Fruit fly (Drosophila melanogaster): Measurements from ENCODE around the gene Ibf2.

Gene Ibf2

dm6 chr3R:9266765-9267164 lies 8.5 kb upstream of the Ibf2 start, which contains the start of the genes TrpRS and Vps16A (continued):
- TF ChIP-seq zen2 (GFP tag; IDR thresholded peaks at IDR 0.05; ENCODE audit: partially characterized antibody) (peak; percentile 99), NfI (GFP tag; optimal IDR thresholded peaks at IDR 0.05) (peak; percentile 36), CG18262 (tag; optimal IDR thresholded peaks at IDR 0.05) (no peak), CG13624 (GFP tag; optimal IDR thresholded peaks at IDR 0.05) (peak; percentile 0), CG33557 (GFP tag; optimal IDR thresholded peaks at IDR 0.05) (peak; percentile 22), ssp (GFP tag; IDR thresholded peaks at IDR 0.05) (peak; percentile 97), Chrac-16 (GFP tag; optimal IDR thresholded peaks at IDR 0.05) (no peak), CG16779 (GFP tag; IDR thresholded peaks at IDR 0.05) (no peak), CG11504 (tag; optimal IDR thresholded peaks at IDR 0.05) (no peak), Opbp (GFP tag; IDR thresholded peaks at IDR 0.05; ENCODE audit: partially characterized antibody) (peak; percentile 98), CG34376 (GFP tag; optimal IDR thresholded peaks at IDR 0.05) (peak; percentile 26), Sox100B (GFP tag; optimal IDR thresholded peaks at IDR 0.05) (no peak), MESR4 (GFP tag; optimal IDR thresholded peaks at IDR 0.05) (peak; percentile 94), CG3847 (GFP tag; IDR thresholded peaks at IDR 0.05) (peak; percentile 57), vfl (GFP tag; optimal IDR thresholded peaks at IDR 0.05) (no peak), ac (GFP tag; optimal IDR thresholded peaks at IDR 0.05) (no peak), schlank (tag; optimal IDR thresholded peaks at IDR 0.05) (no peak), CG18011 (GFP tag; optimal IDR thresholded peaks at IDR 0.05) (no peak), seq (GFP tag; IDR thresholded peaks at IDR 0.05) (no peak), mam (GFP tag; optimal IDR thresholded peaks at IDR 0.05) (no peak), onecut (GFP tag; IDR thresholded peaks at IDR 0.05) (peak; percentile 46; the same call in 1 of the 2 replicates), hb (GFP tag; IDR thresholded peaks at IDR 0.05; ENCODE audit: partially characterized antibody) (peak; percentile 97), ci (GFP tag; IDR thresholded peaks at IDR 0.05) (peak; percentile 39; the same call in 1 of the 3 replicates), Hey (tag; optimal IDR thresholded peaks at IDR 0.05) (no peak), Drgx (GFP tag; IDR thresholded peaks at IDR 0.05) (no peak), Oli (tag; optimal IDR thresholded peaks at IDR 0.05) (no peak), Hmx (GFP tag; optimal IDR thresholded peaks at IDR 0.05) (no peak), hkb (optimal IDR thresholded peaks at IDR 0.05) (peak; percentile 20), hkb (GFP tag; IDR thresholded peaks at IDR 0.05) (no peak), Myb (GFP tag; optimal IDR thresholded peaks at IDR 0.05) (peak; percentile 12), Antp (GFP tag; optimal IDR thresholded peaks at IDR 0.05) (no peak), gfzf (GFP tag; optimal IDR thresholded peaks at IDR 0.05) (peak; percentile 23), row (GFP tag; IDR thresholded peaks at IDR 0.05) (no peak; the same call in 2 of the 3 replicates), CG31224 (GFP tag; IDR thresholded peaks at IDR 0.05) (no peak), Usf (GFP tag; optimal IDR thresholded peaks at IDR 0.05) (no peak), Eip74EF (GFP tag; optimal IDR thresholded peaks at IDR 0.05) (no peak), trh (GFP tag; optimal IDR thresholded peaks at IDR 0.05) (no peak), CG3281 (GFP tag; optimal IDR thresholded peaks at IDR 0.05) (no peak), CG9437 (GFP tag; optimal IDR thresholded peaks at IDR 0.05) (no peak), tna (GFP tag; IDR thresholded peaks at IDR 0.05; ENCODE audit: partially characterized antibody) (peak; percentile 99), CG12659 (GFP tag; optimal IDR thresholded peaks at IDR 0.05) (peak; percentile 77), sug (tag; optimal IDR thresholded peaks at IDR 0.05) (no peak), Trl (optimal IDR thresholded peaks at IDR 0.05) (no peak), Trl (GFP tag; optimal IDR thresholded peaks at IDR 0.05) (no peak), CG9932 (GFP tag; IDR thresholded peaks at IDR 0.05) (peak; percentile 37; the same call in 1 of the 2 replicates), trem (tag; optimal IDR thresholded peaks at IDR 0.05) (peak; percentile 73), ham (GFP tag; IDR thresholded peaks at IDR 0.05) (no peak), CG31441 (GFP tag; IDR thresholded peaks at IDR 0.05) (no peak), CHES-1-like (GFP tag; optimal IDR thresholded peaks at IDR 0.05) (peak; percentile 53), CG10209 (GFP tag; optimal IDR thresholded peaks at IDR 0.05) (no peak), CG15073 (GFP tag; optimal IDR thresholded peaks at IDR 0.05) (no peak), eve (GFP tag; optimal IDR thresholded peaks at IDR 0.05) (no peak)

All from whole organism, embryonic.